Worm (Caenorhabditis elegans): ENCODE measurements around the gene ZK686.6.

DNA sequence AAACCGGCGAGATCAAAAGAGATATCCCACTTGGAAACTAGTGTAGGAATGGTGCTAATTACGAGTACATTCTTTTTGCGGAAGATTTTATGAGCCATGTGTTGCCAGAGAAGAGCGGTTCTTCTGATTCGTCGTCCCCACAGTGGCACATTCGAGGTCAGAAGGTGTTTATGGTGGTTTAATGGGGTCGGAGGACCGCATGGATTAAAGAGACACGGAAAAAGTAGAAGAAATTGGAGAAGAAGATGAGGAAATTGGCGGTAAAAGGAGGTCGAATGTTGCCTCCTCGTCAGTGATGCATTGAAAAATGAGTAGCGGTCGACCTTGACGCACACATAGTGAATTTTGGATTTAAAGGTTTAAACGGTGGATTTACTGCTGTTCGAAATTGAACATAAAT lies 39.2 kb downstream of the ZK686.6 start:
- TF ChIP-seq nhr-11 (tag; optimal IDR thresholded peaks at IDR 0.05) (no peak), arid-1 (GFP tag; conservative IDR thresholded peaks at IDR 0.05) (no peak), nhr-76 (tag; optimal IDR thresholded peaks at IDR 0.05) (no peak), ces-1 (GFP tag; optimal IDR thresholded peaks at IDR 0.05) (no peak), lsy-2 (tag; optimal IDR thresholded peaks at IDR 0.05) (no peak), ama-1 (optimal IDR thresholded peaks at IDR 0.05) (no peak), lin-39 (tag; optimal IDR thresholded peaks at IDR 0.05) (no peak), zfp-3 (GFP tag; conservative IDR thresholded peaks at IDR 0.05) (no peak), mdl-1 (tag; optimal IDR thresholded peaks at IDR 0.05) (no peak)

All from whole organism, L4 larva.